Worm (Caenorhabditis elegans): ENCODE data around the gene ubh-3.

ubh-3 gene

DNA sequence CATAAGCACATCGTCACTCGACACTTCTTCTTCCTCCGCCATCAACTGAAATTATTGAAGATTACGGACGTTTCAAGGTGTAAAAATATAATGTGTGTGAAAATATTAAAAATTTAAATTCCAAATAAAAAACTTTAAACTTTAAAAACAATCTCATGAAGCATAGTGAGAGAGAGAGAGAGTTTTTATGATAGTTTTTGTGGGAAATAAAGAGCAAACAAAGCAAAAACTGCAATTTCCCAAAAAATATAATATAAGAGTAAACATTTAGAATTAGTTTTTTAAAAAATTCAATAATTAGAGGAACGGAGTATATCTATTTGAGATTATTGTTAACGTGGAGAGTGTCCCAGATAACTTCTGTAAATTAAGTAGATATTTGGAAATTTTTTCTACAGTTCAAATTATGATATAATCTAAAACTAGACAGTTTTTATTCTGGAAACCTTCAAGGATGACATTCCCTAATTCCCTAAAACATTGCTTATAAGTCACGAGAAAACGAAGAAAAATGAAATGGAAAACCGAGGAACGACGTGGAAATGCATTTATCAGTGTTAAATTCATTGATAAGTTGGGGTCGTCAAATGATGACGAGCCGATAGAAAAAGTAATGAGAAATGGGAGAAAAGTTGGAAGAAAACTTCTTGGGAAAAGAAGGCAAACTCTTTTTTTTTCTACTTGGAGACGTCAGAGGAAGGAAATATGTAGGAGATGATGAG is 38.0 kb upstream of the ubh-3 start, which contains the start of gene dre-1:
Gene dre-1 (minus strand): TSS at position 51 of the 722 bp plus-strand sequence.
- peak; percentile 48 for TF ChIP-seq nhr-80 (tag; optimal IDR thresholded peaks at IDR 0.05)
- TF ChIP-seq egrh-3 (GFP tag; IDR thresholded peaks at IDR 0.05), result no peak

- no peak for TF ChIP-seq attf-3 (GFP tag; conservative IDR thresholded peaks at IDR 0.05)
- TF ChIP-seq lsl-1 (GFP tag; optimal IDR thresholded peaks at IDR 0.05), result no peak
- TF ChIP-seq sea-2 (GFP tag; IDR thresholded peaks at IDR 0.05), result no peak
- no peak for TF ChIP-seq nhr-80 (tag; optimal IDR thresholded peaks at IDR 0.05)
- no peak for TF ChIP-seq lin-35 (GFP tag; optimal IDR thresholded peaks at IDR 0.05)
- TF ChIP-seq attf-5 (GFP tag; optimal IDR thresholded peaks at IDR 0.05), result no peak
- no peak for TF ChIP-seq ztf-25 (GFP tag; IDR thresholded peaks at IDR 0.05)
Measured at ce11 chrV:6544999-6545398, 36.4 kb upstream of the ubh-3 start.

- TF ChIP-seq lin-26 (GFP tag; IDR thresholded peaks at IDR 0.05) (peak; percentile 26; the same call in 1 of the 2 replicates), ceh-27 (GFP tag; optimal IDR thresholded peaks at IDR 0.05) (peak; percentile 14), lin-54 (GFP tag; optimal IDR thresholded peaks at IDR 0.05) (no peak), atf-7 (tag; optimal IDR thresholded peaks at IDR 0.05) (peak; percentile 0), hrde-1 (tag; optimal IDR thresholded peaks at IDR 0.05; ENCODE audit: borderline replicate concordance) (no peak), cebp-1 (GFP tag; IDR thresholded peaks at IDR 0.05) (no peak), cebp-1 (tag; optimal IDR thresholded peaks at IDR 0.05) (peak; percentile 15), ztf-26 (tag; optimal IDR thresholded peaks at IDR 0.05) (peak; percentile 5), lsl-1 (GFP tag; optimal IDR thresholded peaks at IDR 0.05) (no peak), mcd-1 (GFP tag; IDR thresholded peaks at IDR 0.05) (0 out of 2 replicates have a peak, but pooled peaks have one; percentile 31), pha-4 (tag; optimal IDR thresholded peaks at IDR 0.05) (no peak), dpl-1 (GFP tag; optimal IDR thresholded peaks at IDR 0.05) (no peak), unc-62 (GFP tag; optimal IDR thresholded peaks at IDR 0.05) (no peak), sea-2 (GFP tag; IDR thresholded peaks at IDR 0.05) (no peak), F39B2.1 (GFP tag; IDR thresholded peaks at IDR 0.05) (no peak), madf-6 (GFP tag; IDR thresholded peaks at IDR 0.05) (0 out of 2 replicates have a peak, but pooled peaks have one; percentile 13), madf-10 (tag; optimal IDR thresholded peaks at IDR 0.05) (no peak), zfh-2 (GFP tag; conservative IDR thresholded peaks at IDR 0.05) (peak; percentile 85), F55B11.4 (tag; optimal IDR thresholded peaks at IDR 0.05; ENCODE audit: borderline replicate concordance, insufficient read depth) (no peak), tbp1 (GFP tag; optimal IDR thresholded peaks at IDR 0.05) (no peak), die-1 (tag; optimal IDR thresholded peaks at IDR 0.05) (peak; percentile 30), Y53G8AR.9 (GFP tag; conservative IDR thresholded peaks at IDR 0.05) (no peak), nfya-1 (tag; optimal IDR thresholded peaks at IDR 0.05; ENCODE audit: borderline replicate concordance, insufficient read depth) (no peak), nfya-2 (GFP tag; IDR thresholded peaks at IDR 0.05) (no peak), ceh-58 (GFP tag; IDR thresholded peaks at IDR 0.05) (no peak)
Measured at ce11 chrV:6541875-6542274, 33.3 kb upstream of the ubh-3 start.

DNA sequence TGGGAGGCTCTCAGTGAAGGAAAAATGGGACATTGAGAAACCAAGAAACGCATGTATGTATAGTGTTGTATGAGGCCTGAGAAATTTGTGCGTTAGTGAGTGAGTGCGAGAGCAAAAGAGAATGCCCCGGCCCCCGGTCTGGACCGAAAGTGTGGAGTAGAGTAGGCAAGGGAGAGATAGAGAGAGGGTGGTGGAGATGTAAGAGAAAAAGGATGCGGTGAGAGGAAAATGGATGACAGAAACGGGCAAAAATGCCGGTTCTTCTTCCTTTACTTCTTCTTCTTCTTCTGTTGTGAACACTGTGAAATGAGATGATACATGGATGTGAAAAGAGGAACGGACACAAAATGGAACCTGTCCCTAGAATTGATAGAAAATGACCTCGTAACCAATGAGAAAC is 29.7 kb upstream of the ubh-3 start:
- TF ChIP-seq ceh-40 (GFP tag; IDR thresholded peaks at IDR 0.05) (0 out of 2 replicates have a peak, but pooled peaks have one; percentile 42), akir-1 (GFP tag; optimal IDR thresholded peaks at IDR 0.05) (no peak), lsy-27 (tag; optimal IDR thresholded peaks at IDR 0.05; ENCODE audit: borderline replicate concordance, insufficient read depth) (no peak), egl-44 (GFP tag; IDR thresholded peaks at IDR 0.05) (0 out of 2 replicates have a peak, but pooled peaks have one; percentile 28), snpc-4 (GFP tag; optimal IDR thresholded peaks at IDR 0.05) (no peak), snpc-4 (tag; optimal IDR thresholded peaks at IDR 0.05) (no peak), cebp-1 (GFP tag; IDR thresholded peaks at IDR 0.05) (no peak), cebp-1 (tag; optimal IDR thresholded peaks at IDR 0.05) (peak; percentile 24), ceh-27 (GFP tag; optimal IDR thresholded peaks at IDR 0.05) (no peak), unc-130 (GFP tag; optimal IDR thresholded peaks at IDR 0.05) (no peak), nfyb-1 (GFP tag; IDR thresholded peaks at IDR 0.05) (0 out of 2 replicates have a peak, but pooled peaks have one; percentile 42), attf-3 (GFP tag; conservative IDR thresholded peaks at IDR 0.05) (no peak), sdz-38 (tag; optimal IDR thresholded peaks at IDR 0.05) (no peak), lin-40 (tag; optimal IDR thresholded peaks at IDR 0.05) (no peak), ama-1 (optimal IDR thresholded peaks at IDR 0.05) (no peak), ama-1 (GFP tag; optimal IDR thresholded peaks at IDR 0.05) (no peak), fkh-3 (tag; optimal IDR thresholded peaks at IDR 0.05) (no peak)
